Worm (Caenorhabditis elegans): ENCODE measurements around the gene C49F5.13.

Gene C49F5.13

ce11 chrX:11962050-11962788 is 1.0 kb downstream of the C49F5.13 start:
- TF ChIP-seq elt-2 (tag; optimal IDR thresholded peaks at IDR 0.05) (peak; percentile 82), hlh-6 (tag; optimal IDR thresholded peaks at IDR 0.05) (no peak)

DNA sequence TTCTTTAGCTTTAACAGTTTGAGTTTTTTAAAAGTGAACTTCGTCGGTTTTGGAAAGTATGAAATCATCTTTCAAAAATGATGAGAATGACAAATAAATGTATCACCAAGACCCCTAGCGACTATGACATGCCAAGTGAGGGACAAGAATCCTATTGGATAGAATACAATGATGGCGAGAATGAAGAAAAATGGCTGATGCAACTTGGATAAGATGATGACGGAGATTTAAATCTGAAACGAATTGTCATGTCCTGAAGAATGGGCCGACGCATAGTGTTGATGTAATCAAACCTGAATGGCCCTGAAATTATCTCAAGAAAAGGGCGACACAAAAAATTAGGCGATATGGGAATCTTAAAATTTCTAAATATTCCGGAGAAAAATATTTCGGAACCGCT is 2.5 kb downstream of the C49F5.13 start:
- TF ChIP-seq hlh-15 (tag; optimal IDR thresholded peaks at IDR 0.05) (no peak), nfya-1 (tag; optimal IDR thresholded peaks at IDR 0.05) (peak; percentile 54), npax-4 (tag; optimal IDR thresholded peaks at IDR 0.05) (no peak)

DNA sequence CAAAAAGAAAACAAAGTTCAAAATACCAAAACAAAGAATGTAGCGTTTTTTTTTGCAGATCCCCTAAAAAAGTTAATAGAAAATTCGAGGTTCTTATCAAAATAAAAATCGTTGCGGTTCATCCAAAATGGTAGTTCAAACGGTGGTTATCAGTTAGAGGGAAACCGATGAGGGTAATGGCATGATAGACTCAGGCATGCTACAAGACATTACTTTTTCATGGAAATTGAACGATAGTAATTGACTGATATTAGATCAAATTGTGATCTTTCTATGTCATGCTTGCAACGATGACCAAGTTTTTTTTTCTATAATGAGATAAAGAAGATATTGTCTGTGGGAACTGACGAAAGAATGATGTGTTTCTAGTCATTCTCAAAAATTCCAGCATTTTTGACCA is 3.4 kb downstream of the C49F5.13 start:
- TF ChIP-seq pag-3 (tag; optimal IDR thresholded peaks at IDR 0.05; ENCODE audit: borderline replicate concordance): no peak
- TF ChIP-seq ceh-30 (tag; optimal IDR thresholded peaks at IDR 0.05): no peak
- no peak for TF ChIP-seq ceh-45 (GFP tag; IDR thresholded peaks at IDR 0.05)
- TF ChIP-seq Y22D7AL.16 (tag; optimal IDR thresholded peaks at IDR 0.05): no peak
- TF ChIP-seq nfya-1 (tag; optimal IDR thresholded peaks at IDR 0.05): no peak
- TF ChIP-seq pha-4 (tag; optimal IDR thresholded peaks at IDR 0.05): no peak
- TF ChIP-seq ztf-16 (tag; optimal IDR thresholded peaks at IDR 0.05): no peak
- no peak for TF ChIP-seq tbx-7 (tag; optimal IDR thresholded peaks at IDR 0.05)
- no peak for TF ChIP-seq sox-2 (GFP tag; IDR thresholded peaks at IDR 0.05)
- no peak for TF ChIP-seq dve-1 (tag; optimal IDR thresholded peaks at IDR 0.05)
- no peak for TF ChIP-seq unc-3 (GFP tag; conservative IDR thresholded peaks at IDR 0.05)
- no peak for TF ChIP-seq unc-3 (tag; optimal IDR thresholded peaks at IDR 0.05)
- TF ChIP-seq tbx-2 (tag; optimal IDR thresholded peaks at IDR 0.05): no peak
- TF ChIP-seq nhr-232 (tag; optimal IDR thresholded peaks at IDR 0.05): no peak
- no peak for TF ChIP-seq pat-9 (tag; optimal IDR thresholded peaks at IDR 0.05)
- no peak for TF ChIP-seq odd-2 (tag; optimal IDR thresholded peaks at IDR 0.05)
- no peak for TF ChIP-seq ama-1 (optimal IDR thresholded peaks at IDR 0.05)
- TF ChIP-seq lin-11 (tag; optimal IDR thresholded peaks at IDR 0.05): no peak
- no peak for TF ChIP-seq rnt-1 (tag; optimal IDR thresholded peaks at IDR 0.05)
- no peak for TF ChIP-seq pha-2 (tag; optimal IDR thresholded peaks at IDR 0.05)
- no peak for TF ChIP-seq ahr-1 (tag; optimal IDR thresholded peaks at IDR 0.05)

DNA sequence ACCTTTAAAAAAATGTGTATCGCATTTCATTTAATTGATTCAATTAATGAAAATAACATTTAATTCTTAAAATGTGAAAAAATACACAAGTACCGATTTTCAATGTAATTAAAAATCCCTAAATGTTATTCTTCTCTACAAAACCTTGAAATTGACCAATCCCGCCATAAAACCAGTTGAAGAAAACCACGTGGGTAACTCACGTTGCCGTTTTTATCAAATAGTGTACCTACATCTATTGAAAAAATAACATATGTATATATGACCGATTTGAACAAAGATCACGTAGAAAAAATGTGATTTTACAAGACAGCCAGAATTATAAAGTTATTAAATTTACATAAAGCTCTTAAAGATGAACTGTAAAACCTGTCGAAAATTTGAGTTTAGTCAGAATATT is 4.0 kb downstream of the C49F5.13 start:
- TF ChIP-seq unc-3 (GFP tag; conservative IDR thresholded peaks at IDR 0.05): no peak
- no peak for TF ChIP-seq unc-3 (tag; optimal IDR thresholded peaks at IDR 0.05)
- TF ChIP-seq pros-1 (tag; optimal IDR thresholded peaks at IDR 0.05): no peak
- TF ChIP-seq pha-4 (tag; optimal IDR thresholded peaks at IDR 0.05): no peak
- no peak for TF ChIP-seq tbx-7 (tag; optimal IDR thresholded peaks at IDR 0.05)
- TF ChIP-seq pqm-1 (tag; optimal IDR thresholded peaks at IDR 0.05): no peak
- TF ChIP-seq unc-42 (tag; optimal IDR thresholded peaks at IDR 0.05): no peak
- no peak for TF ChIP-seq ceh-31 (tag; optimal IDR thresholded peaks at IDR 0.05)
- TF ChIP-seq hlh-30 (tag; optimal IDR thresholded peaks at IDR 0.05; ENCODE audit: insufficient read depth): no peak
- TF ChIP-seq ceh-45 (GFP tag; IDR thresholded peaks at IDR 0.05): no peak

DNA sequence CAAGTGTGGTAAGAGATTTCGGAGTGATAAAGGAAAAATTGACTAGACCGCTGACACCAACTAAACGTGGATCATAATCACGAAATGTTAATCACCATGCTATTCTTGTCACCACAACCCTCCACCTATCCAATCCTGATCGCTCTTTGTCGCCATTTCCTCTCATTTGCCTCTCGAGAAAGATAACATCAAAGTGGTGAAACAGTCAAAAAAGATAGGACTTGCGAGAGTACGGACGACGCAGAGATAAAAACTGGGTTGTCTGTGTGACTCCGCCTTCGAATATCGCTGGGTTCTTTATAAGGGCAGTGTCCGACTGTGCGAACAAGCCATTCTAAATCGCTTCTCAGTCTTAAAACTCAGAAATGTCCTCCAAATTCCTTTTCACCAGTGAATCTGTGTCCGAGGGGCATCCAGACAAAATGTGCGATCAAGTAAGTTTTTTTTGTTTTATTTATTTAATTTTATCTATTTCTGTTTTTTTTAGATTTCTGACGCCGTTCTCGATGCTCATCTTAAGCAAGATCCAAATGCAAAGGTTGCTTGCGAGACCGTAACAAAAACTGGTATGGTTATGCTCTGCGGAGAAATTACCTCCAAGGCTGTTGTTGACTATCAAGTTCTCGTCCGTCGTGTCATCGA is 4.6 kb downstream of the C49F5.13 start, which contains the start of gene sams-1:
TSS of gene sams-1 (plus strand) at position 300 of the 642 bp plus-strand sequence.
- TF ChIP-seq ceh-6 (GFP tag; optimal IDR thresholded peaks at IDR 0.05) (no peak), nfya-1 (tag; optimal IDR thresholded peaks at IDR 0.05) (peak; percentile 46), rnt-1 (tag; optimal IDR thresholded peaks at IDR 0.05) (peak; percentile 4)

- TF ChIP-seq mec-3 (tag; optimal IDR thresholded peaks at IDR 0.05; ENCODE audit: borderline replicate concordance) (no peak), ceh-14 (tag; optimal IDR thresholded peaks at IDR 0.05) (no peak), unc-3 (GFP tag; conservative IDR thresholded peaks at IDR 0.05) (no peak), unc-3 (tag; optimal IDR thresholded peaks at IDR 0.05) (no peak), nfya-1 (tag; optimal IDR thresholded peaks at IDR 0.05) (no peak), syd-9 (tag; optimal IDR thresholded peaks at IDR 0.05) (no peak), unc-55 (GFP tag; optimal IDR thresholded peaks at IDR 0.05) (no peak), K02D7.2 (tag; optimal IDR thresholded peaks at IDR 0.05) (no peak), elt-4 (tag; optimal IDR thresholded peaks at IDR 0.05) (no peak), pha-4 (tag; optimal IDR thresholded peaks at IDR 0.05) (no peak), ceh-34 (tag; optimal IDR thresholded peaks at IDR 0.05) (no peak), elt-2 (tag; optimal IDR thresholded peaks at IDR 0.05) (no peak), tbx-7 (tag; optimal IDR thresholded peaks at IDR 0.05) (no peak)
Observed at ce11 chrX:11967034-11967433, 5.8 kb downstream of the C49F5.13 start.

Data from whole organism, late embryonic.